Worm (Caenorhabditis elegans) whole organism, midembryonic: ENCODE results near the gene T01D3.3.

Experiments
- T22C8.4 ChIP-seq: fragments of 200-800 bp; sonication (Bioruptor generic); IDR thresholded peaks from 2 replicates; pipeline ENCODE4 v1.3.6; 2022; ENCODE audit warnings: missing genetic modification characterization, missing compliant biosample characterization
- cog-1 ChIP-seq: sonication (generic microtip); optimal IDR thresholded peaks from 2 replicates; lab custom pipeline; 2016; ENCODE audit warnings: missing genetic modification characterization, missing compliant biosample characterization
- flt-1 ChIP-seq: fragments of 200-800 bp; sonication (Bioruptor generic); IDR thresholded peaks from 2 replicates; pipeline ENCODE4 v1.3.6; 2022; ENCODE audit warnings: missing genetic modification characterization, missing compliant biosample characterization
- ref-1 ChIP-seq: fragments of 200-800 bp; sonication (Bioruptor generic); conservative IDR thresholded peaks from 2 replicates; pipeline ENCODE4 v1.3.6; 2022; ENCODE audit warnings: missing genetic modification reagents, missing genetic modification characterization, missing compliant biosample characterization
- tab-1 ChIP-seq: fragments of 200-800 bp; sonication (Bioruptor generic); IDR thresholded peaks from 2 replicates; pipeline ENCODE4 v1.3.6; 2022; ENCODE audit warnings: missing genetic modification characterization, missing compliant biosample characterization
- ztf-23 ChIP-seq: fragments of 200-800 bp; sonication (Bioruptor generic); IDR thresholded peaks from 2 replicates; pipeline ENCODE4 v1.3.6; 2022; ENCODE audit warnings: missing genetic modification reagents, missing genetic modification characterization, missing compliant biosample characterization
- ztf-29 ChIP-seq: fragments of 200-800 bp; sonication (Bioruptor generic); IDR thresholded peaks from 2 replicates; pipeline ENCODE4 v1.3.6; 2022; ENCODE audit warnings: missing genetic modification reagents, missing genetic modification characterization, missing compliant biosample characterization

- TF ChIP-seq T22C8.4 (no peak), tab-1 (GFP tag; lab: Robert Waterston, UW) (no peak), flt-1 (GFP tag; lab: Robert Waterston, UW) (no peak), ztf-29 (GFP tag; lab: Robert Waterston, UW) (no peak), ztf-23 (GFP tag; lab: Robert Waterston, UW) (no peak), cog-1 (tag; lab: Kevin White, UChicago) (no peak), ref-1 (GFP tag; lab: Robert Waterston, UW) (no peak)
Measured at ce11 chrV:13730762-13731161, 26.7 kb downstream of the T01D3.3 start, which contains the start of gene dct-17.
